Fruit fly (Drosophila melanogaster) whole organism, embryonic: ENCODE results near the gene Lip2.

Experiments used
- ATbp ChIP-seq: fragments of 200-800 bp; sonication (Bioruptor generic); optimal IDR thresholded peaks from 2 replicates; lab custom pipeline; 2017; ENCODE audit warnings: missing biosample characterization, mild to moderate bottlenecking, missing genetic modification characterization, missing genetic modification reagents
- CG10565 ChIP-seq: fragments of 200-800 bp; sonication (Bioruptor generic); optimal IDR thresholded peaks from 3 replicates; lab custom pipeline; 2016; ENCODE audit warnings: missing biosample characterization, mild to moderate bottlenecking, missing genetic modification characterization
- CG11695 ChIP-seq: fragments of 200-800 bp; sonication (Bioruptor generic); IDR thresholded peaks from 3 replicates; pipeline ENCODE4 v1.3.6; 2022; ENCODE audit warnings: missing biosample characterization, missing genetic modification characterization
- CG12744 ChIP-seq: fragments of 200-800 bp; sonication (Bioruptor generic); optimal IDR thresholded peaks from 2 replicates; lab custom pipeline; 2016; ENCODE audit warnings: missing biosample characterization, missing genetic modification characterization
- CG13287 ChIP-seq: fragments of 200-800 bp; sonication (Bioruptor generic); IDR thresholded peaks from 2 replicates; pipeline ENCODE4 v1.3.6; 2022; ENCODE audit warnings: missing biosample characterization, missing genetic modification characterization; ENCODE audit not compliant: partially characterized antibody
- CG13624 ChIP-seq: fragments of 200-800 bp; sonication (Bioruptor generic); optimal IDR thresholded peaks from 2 replicates; lab custom pipeline; 2016; ENCODE audit warnings: missing biosample characterization, missing genetic modification characterization
- CG14667 ChIP-seq: fragments of 200-800 bp; sonication (Bioruptor generic); IDR thresholded peaks from 2 replicates; pipeline ENCODE4 v1.3.6; 2022; ENCODE audit warnings: missing biosample characterization, missing genetic modification characterization
- CG14965 ChIP-seq: fragments of 200-800 bp; sonication (Bioruptor generic); optimal IDR thresholded peaks from 2 replicates; lab custom pipeline; 2016; ENCODE audit warnings: missing biosample characterization, missing genetic modification characterization, borderline replicate concordance
- CG15514 ChIP-seq: fragments of 200-800 bp; sonication (Bioruptor generic); optimal IDR thresholded peaks from 3 replicates; lab custom pipeline; 2017; ENCODE audit warnings: missing biosample characterization, missing genetic modification characterization, mild to moderate bottlenecking, moderate library complexity, missing genetic modification reagents
- CG1647 ChIP-seq: fragments of 200-800 bp; sonication (Bioruptor generic); optimal IDR thresholded peaks from 3 replicates; lab custom pipeline; 2016; ENCODE audit warnings: missing biosample characterization, missing genetic modification characterization
- CG16815 ChIP-seq: fragments of 200-800 bp; sonication (Bioruptor generic); optimal IDR thresholded peaks from 3 replicates; lab custom pipeline; 2017; ENCODE audit warnings: missing biosample characterization, mild to moderate bottlenecking, missing genetic modification characterization
- CG17568 ChIP-seq: fragments of 200-800 bp; sonication (Bioruptor generic); optimal IDR thresholded peaks from 2 replicates; lab custom pipeline; 2018; ENCODE audit warnings: missing biosample characterization, mild to moderate bottlenecking, missing genetic modification characterization, moderate library complexity
- CG18262 ChIP-seq: fragments of 200-800 bp; optimal IDR thresholded peaks from 3 replicates; lab custom pipeline; 2019; ENCODE audit warnings: missing biosample characterization, mild to moderate bottlenecking, missing genetic modification characterization, moderate library complexity
- CG30020 ChIP-seq: fragments of 200-800 bp; optimal IDR thresholded peaks from 2 replicates; lab custom pipeline; 2019; ENCODE audit warnings: missing biosample characterization, mild to moderate bottlenecking, missing genetic modification characterization, moderate library complexity
- CG30431 ChIP-seq: fragments of 200-800 bp; sonication (Bioruptor generic); optimal IDR thresholded peaks from 2 replicates; lab custom pipeline; 2017; ENCODE audit warnings: missing biosample characterization, missing genetic modification characterization
- CG3726 ChIP-seq: fragments of 200-800 bp; sonication (Bioruptor generic); IDR thresholded peaks from 3 replicates; pipeline ENCODE4, ENCODE4 v1.3.6; 2022; ENCODE audit warnings: missing biosample characterization, missing genetic modification characterization
- CG3995 ChIP-seq: fragments of 200-800 bp; sonication (Bioruptor generic); optimal IDR thresholded peaks from 3 replicates; lab custom pipeline; 2016; ENCODE audit warnings: missing biosample characterization, missing genetic modification characterization
- CG4328 ChIP-seq: fragments of 200-800 bp; sonication (Bioruptor generic); optimal IDR thresholded peaks from 3 replicates; lab custom pipeline; 2017; ENCODE audit warnings: missing biosample characterization, missing genetic modification reagents, missing genetic modification characterization
- CG6654 ChIP-seq: fragments of 200-800 bp; sonication (Bioruptor generic); optimal IDR thresholded peaks from 2 replicates; lab custom pipeline; 2017; ENCODE audit warnings: missing biosample characterization, mild to moderate bottlenecking, missing genetic modification characterization
- CG7963 ChIP-seq: fragments of 200-800 bp; sonication (Bioruptor generic); IDR thresholded peaks from 3 replicates; pipeline ENCODE4 v1.3.6; 2022; ENCODE audit warnings: missing biosample characterization, missing genetic modification characterization; ENCODE audit not compliant: partially characterized antibody
- CG8089 ChIP-seq: fragments of 200-800 bp; sonication (Bioruptor generic); optimal IDR thresholded peaks from 3 replicates; lab custom pipeline; 2016; ENCODE audit warnings: missing biosample characterization, missing genetic modification characterization
- CG8924 ChIP-seq: fragments of 200-800 bp; optimal IDR thresholded peaks from 3 replicates; lab custom pipeline; 2019; ENCODE audit warnings: missing biosample characterization, mild to moderate bottlenecking, missing genetic modification characterization, moderate library complexity
- CG9932 ChIP-seq: fragments of 200-800 bp; sonication (Bioruptor generic); IDR thresholded peaks from 2 replicates; pipeline ENCODE4 v1.3.6; 2022; ENCODE audit warnings: missing biosample characterization, missing genetic modification characterization
- CkIIα-i1 ChIP-seq: fragments of 200-800 bp; sonication (Bioruptor generic); IDR thresholded peaks from 2 replicates; pipeline ENCODE4 v1.3.6; 2022; ENCODE audit warnings: missing biosample characterization, missing genetic modification characterization
- Deaf1 ChIP-seq: fragments of 200-800 bp; optimal IDR thresholded peaks from 3 replicates; lab custom pipeline; 2019; ENCODE audit warnings: missing biosample characterization, mild to moderate bottlenecking, missing genetic modification characterization, moderate library complexity
- Dref ChIP-seq: fragments of 200-800 bp; sonication (Bioruptor generic); IDR thresholded peaks from 2 replicates; pipeline ENCODE4 v1.3.6; 2022; ENCODE audit warnings: missing biosample characterization, missing genetic modification characterization
- H2.0 ChIP-seq: fragments of 200-800 bp; sonication (Bioruptor generic); IDR thresholded peaks from 2 replicates; pipeline ENCODE4 v1.3.6; 2022; ENCODE audit warnings: missing biosample characterization, missing genetic modification characterization
- Myb ChIP-seq: fragments of 200-800 bp; sonication (Bioruptor generic); optimal IDR thresholded peaks from 2 replicates; lab custom pipeline; 2016; ENCODE audit warnings: missing biosample characterization, missing genetic modification characterization
- Opbp ChIP-seq: fragments of 200-800 bp; sonication (Bioruptor generic); IDR thresholded peaks from 3 replicates; pipeline ENCODE4 v1.3.6; 2022; ENCODE audit warnings: missing biosample characterization, missing genetic modification characterization; ENCODE audit not compliant: partially characterized antibody
- Poxn ChIP-seq: fragments of 200-800 bp; sonication (Bioruptor generic); IDR thresholded peaks from 2 replicates; pipeline ENCODE4 v1.3.6; 2022; ENCODE audit warnings: missing biosample characterization, missing genetic modification characterization
- Rx ChIP-seq: fragments of 200-800 bp; sonication (Bioruptor generic); IDR thresholded peaks from 2 replicates; pipeline ENCODE4 v1.3.6; 2022; ENCODE audit warnings: missing biosample characterization, missing genetic modification characterization
- YL-1 ChIP-seq: fragments of 200-800 bp; sonication (Bioruptor generic); optimal IDR thresholded peaks from 3 replicates; lab custom pipeline; 2017; ENCODE audit warnings: missing biosample characterization, mild to moderate bottlenecking, missing genetic modification characterization
- ab ChIP-seq: fragments of 200-800 bp; sonication (Bioruptor generic); optimal IDR thresholded peaks from 2 replicates; lab custom pipeline; 2016; ENCODE audit warnings: missing biosample characterization, missing genetic modification characterization
- al ChIP-seq: fragments of 200-800 bp; sonication (Bioruptor generic); IDR thresholded peaks from 2 replicates; pipeline ENCODE4 v1.3.6; 2022; ENCODE audit warnings: missing biosample characterization, missing genetic modification characterization
- ara ChIP-seq: fragments of 200-800 bp; sonication (Bioruptor generic); IDR thresholded peaks from 2 replicates; pipeline ENCODE4 v1.3.6; 2022; ENCODE audit warnings: missing biosample characterization, missing genetic modification characterization
- ash1 ChIP-seq: fragments of 200-800 bp; sonication (Bioruptor generic); optimal IDR thresholded peaks from 2 replicates; lab custom pipeline; 2018; ENCODE audit warnings: missing biosample characterization, mild to moderate bottlenecking, missing genetic modification characterization
- chinmo ChIP-seq: fragments of 200-800 bp; sonication (Bioruptor generic); IDR thresholded peaks from 4 replicates; pipeline ENCODE4 v1.3.6; 2022; ENCODE audit warnings: missing biosample characterization, missing genetic modification characterization; ENCODE audit not compliant: partially characterized antibody
- chn ChIP-seq: fragments of 200-800 bp; sonication (Bioruptor generic); optimal IDR thresholded peaks from 2 replicates; lab custom pipeline; 2016; ENCODE audit warnings: missing biosample characterization, missing genetic modification characterization
- dm ChIP-seq: fragments of 200-800 bp; sonication (Bioruptor generic); optimal IDR thresholded peaks from 3 replicates; lab custom pipeline; 2016; ENCODE audit warnings: missing biosample characterization, missing genetic modification characterization
- ems ChIP-seq: fragments of 200-800 bp; sonication (Bioruptor generic); optimal IDR thresholded peaks from 3 replicates; lab custom pipeline; 2016; ENCODE audit warnings: missing biosample characterization, missing genetic modification characterization
- knrl ChIP-seq: fragments of 200-800 bp; sonication (Bioruptor generic); IDR thresholded peaks from 3 replicates; pipeline ENCODE4 v1.3.6; 2022; ENCODE audit warnings: missing biosample characterization, missing genetic modification characterization; ENCODE audit not compliant: partially characterized antibody
- lilli ChIP-seq: fragments of 200-800 bp; sonication (Bioruptor generic); optimal IDR thresholded peaks from 3 replicates; lab custom pipeline; 2016; ENCODE audit warnings: missing biosample characterization, missing genetic modification characterization
- maf-S ChIP-seq: fragments of 200-800 bp; sonication (Bioruptor generic); optimal IDR thresholded peaks from 2 replicates; lab custom pipeline; 2016; ENCODE audit warnings: missing biosample characterization, missing genetic modification characterization
- nau ChIP-seq: fragments of 200-800 bp; sonication (Bioruptor generic); optimal IDR thresholded peaks from 3 replicates; lab custom pipeline; 2017; ENCODE audit warnings: missing biosample characterization, mild to moderate bottlenecking, missing genetic modification characterization, missing genetic modification reagents
- nom ChIP-seq: fragments of 200-800 bp; sonication (Bioruptor generic); optimal IDR thresholded peaks from 2 replicates; lab custom pipeline; 2017; ENCODE audit warnings: missing biosample characterization, missing genetic modification characterization, mild to moderate bottlenecking, moderate library complexity, missing genetic modification reagents
- pzg ChIP-seq: fragments of 200-800 bp; sonication (Bioruptor generic); optimal IDR thresholded peaks from 3 replicates; lab custom pipeline; 2018; ENCODE audit warnings: missing biosample characterization, mild to moderate bottlenecking, missing genetic modification characterization, moderate library complexity
- sima ChIP-seq: fragments of 200-800 bp; sonication (Bioruptor generic); optimal IDR thresholded peaks from 2 replicates; lab custom pipeline; 2016; ENCODE audit warnings: missing biosample characterization, missing genetic modification characterization
- ssp ChIP-seq: fragments of 200-800 bp; sonication (Bioruptor generic); IDR thresholded peaks from 2 replicates; pipeline ENCODE4 v1.3.6; 2022; ENCODE audit warnings: missing biosample characterization, missing genetic modification characterization
- trem ChIP-seq: fragments of 200-800 bp; optimal IDR thresholded peaks from 3 replicates; lab custom pipeline; 2019; ENCODE audit warnings: missing biosample characterization, mild to moderate bottlenecking, missing genetic modification characterization, moderate library complexity
- ttk ChIP-seq: fragments of 200-800 bp; sonication (Bioruptor generic); IDR thresholded peaks from 2 replicates; pipeline ENCODE4 v2.1.2; 2022; ENCODE audit warnings: missing biosample characterization, missing genetic modification characterization
- usp ChIP-seq: fragments of >200 bp; optimal IDR thresholded peaks from 2 replicates; lab custom pipeline; 2017; ENCODE audit warnings: missing biosample characterization, missing genetic modification characterization

Gene Lip2

dm6 chr2L:10665603-10666002 is 43.6 kb downstream of the Lip2 start (continued):
- TF ChIP-seq CG9932 (GFP tag; lab: Robert Waterston, UW) (peak; percentile 81), CG13624 (GFP tag; lab: Kevin White, UChicago) (peak; percentile 79), CG30020 (tag; lab: Kevin White, UChicago) (no peak), CG14965 (GFP tag; lab: Kevin White, UChicago) (peak; percentile 18), lilli (GFP tag; lab: Kevin White, UChicago) (peak; percentile 85), CG6654 (peak; percentile 33), sima (GFP tag; lab: Kevin White, UChicago) (peak; percentile 4), CG12744 (GFP tag; lab: Kevin White, UChicago) (peak; percentile 46), CG4328 (no peak), ab (GFP tag; lab: Kevin White, UChicago) (peak; percentile 61), CG30431 (GFP tag; lab: Kevin White, UChicago) (peak; percentile 21), Opbp (no peak), CG11695 (peak; percentile 86), pzg (GFP tag; lab: Kevin White, UChicago) (no peak), CG10565 (GFP tag; lab: Kevin White, UChicago) (no peak), ash1 (GFP tag; lab: Kevin White, UChicago) (no peak), CG17568 (GFP tag; lab: Kevin White, UChicago) (peak; percentile 48), CG3995 (GFP tag; lab: Kevin White, UChicago) (no peak), nau (peak; percentile 43), Poxn (GFP tag; lab: Robert Waterston, UW) (0 out of 2 replicates have a peak, but pooled peaks have one; percentile 22), H2.0 (peak; percentile 90), Deaf1 (tag; lab: Kevin White, UChicago) (peak; percentile 3), al (GFP tag; lab: Robert Waterston, UW) (peak; percentile 84), CG3726 (GFP tag; lab: Robert Waterston, UW) (peak; percentile 73; the same call in 2 of the 3 replicates), chinmo (no peak), nom (GFP tag; lab: Kevin White, UChicago) (peak; percentile 23), ara (peak; percentile 79), maf-S (GFP tag; lab: Kevin White, UChicago) (peak; percentile 61), CG15514 (GFP tag; lab: Kevin White, UChicago) (peak; percentile 53), dm (GFP tag; lab: Kevin White, UChicago) (peak; percentile 52), knrl (GFP tag; lab: Robert Waterston, UW) (no peak), trem (tag; lab: Kevin White, UChicago) (peak; percentile 5), ems (GFP tag; lab: Kevin White, UChicago) (peak; percentile 53), CG7963 (GFP tag; lab: Robert Waterston, UW) (no peak), ttk (peak; percentile 89), CG8089 (GFP tag; lab: Kevin White, UChicago) (peak; percentile 67), CG13287 (no peak), CkIIα-i1 (GFP tag; lab: Robert Waterston, UW) (peak; percentile 84), ssp (GFP tag; lab: Robert Waterston, UW) (peak; percentile 77), Rx (GFP tag; lab: Robert Waterston, UW) (peak; percentile 70), chn (GFP tag; lab: Kevin White, UChicago) (peak; percentile 75), CG18262 (tag; lab: Kevin White, UChicago) (peak; percentile 66), CG16815 (peak; percentile 58), CG1647 (GFP tag; lab: Kevin White, UChicago) (peak; percentile 65), usp (GFP tag; lab: Kevin White, UChicago) (no peak), CG14667 (GFP tag; lab: Robert Waterston, UW) (peak; percentile 84), Myb (peak; percentile 53), CG8924 (tag; lab: Kevin White, UChicago) (peak; percentile 78), Dref (GFP tag; lab: Robert Waterston, UW) (no peak), ATbp (peak; percentile 71), YL-1 (GFP tag; lab: Kevin White, UChicago) (no peak)
